Worm (Caenorhabditis elegans): ENCODE results near the gene srv-25.
A peak's percentile ranks its signal among the peaks of the same experiment; 100 is the strongest.

Gene srv-25

DNA sequence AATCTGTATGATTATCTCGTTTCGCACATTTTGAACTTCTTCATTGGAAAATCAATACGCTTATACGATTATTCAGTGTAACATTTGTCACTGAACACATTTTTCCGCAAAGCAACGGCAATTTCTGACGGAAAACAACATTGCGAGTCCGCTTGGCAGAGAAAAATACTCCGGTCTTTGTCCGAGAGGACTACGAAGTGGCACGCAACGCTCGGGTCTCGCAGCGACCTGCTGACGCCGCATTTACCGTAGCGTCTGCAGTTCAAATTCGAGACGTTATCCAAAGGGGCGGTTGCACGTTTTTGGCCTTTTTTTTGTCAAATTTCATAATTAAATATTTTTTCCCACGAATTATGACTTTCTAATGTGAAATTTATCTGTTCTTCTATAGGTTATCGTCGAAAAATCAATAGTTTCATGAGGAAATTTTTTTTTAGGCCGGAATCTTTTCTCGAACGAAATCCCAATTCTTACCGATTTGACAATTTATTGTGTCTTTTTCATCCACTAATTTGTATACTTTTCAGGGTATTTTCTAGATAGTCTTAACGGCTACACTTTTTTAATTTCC, 20.2 kb upstream of the srv-25 start, which contains the start of gene sqd-1 (continued):
- peak; percentile 31 for TF ChIP-seq ztf-16 (tag; optimal IDR thresholded peaks at IDR 0.05)
- TF ChIP-seq pag-3 (tag; optimal IDR thresholded peaks at IDR 0.05; ENCODE audit: borderline replicate concordance), result no peak
- no peak for TF ChIP-seq pha-4 (tag; optimal IDR thresholded peaks at IDR 0.05)
- no peak for TF ChIP-seq lim-6 (tag; optimal IDR thresholded peaks at IDR 0.05)
- TF ChIP-seq unc-42 (tag; optimal IDR thresholded peaks at IDR 0.05), result peak; percentile 81
- TF ChIP-seq C08G9.2 (tag; optimal IDR thresholded peaks at IDR 0.05), result peak; percentile 69
- peak; percentile 54 for TF ChIP-seq elt-2 (tag; optimal IDR thresholded peaks at IDR 0.05)
- peak; percentile 81 for TF ChIP-seq rnt-1 (tag; optimal IDR thresholded peaks at IDR 0.05)
- TF ChIP-seq gmeb-2 (tag; optimal IDR thresholded peaks at IDR 0.05), result peak; percentile 44
- no peak for TF ChIP-seq eyg-1 (tag; optimal IDR thresholded peaks at IDR 0.05)
- peak; percentile 55 for TF ChIP-seq ceh-2 (tag; optimal IDR thresholded peaks at IDR 0.05)
- TF ChIP-seq hlh-30 (tag; optimal IDR thresholded peaks at IDR 0.05; ENCODE audit: insufficient read depth), result peak; percentile 60
- peak; percentile 34 for TF ChIP-seq unc-55 (GFP tag; optimal IDR thresholded peaks at IDR 0.05)
- no peak for TF ChIP-seq zip-5 (tag; optimal IDR thresholded peaks at IDR 0.05)
- TF ChIP-seq K09A11.1 (tag; optimal IDR thresholded peaks at IDR 0.05; ENCODE audit: insufficient read depth), result peak; percentile 27
- peak; percentile 44 for TF ChIP-seq F13H6.1 (tag; optimal IDR thresholded peaks at IDR 0.05)
- TF ChIP-seq sdc-2 (tag; optimal IDR thresholded peaks at IDR 0.05), result peak; percentile 0
- TF ChIP-seq odd-2 (tag; optimal IDR thresholded peaks at IDR 0.05), result no peak
- peak; percentile 57 for TF ChIP-seq pax-1 (tag; optimal IDR thresholded peaks at IDR 0.05)
- TF ChIP-seq ceh-31 (tag; optimal IDR thresholded peaks at IDR 0.05), result peak; percentile 90
- TF ChIP-seq ceh-34 (tag; optimal IDR thresholded peaks at IDR 0.05), result peak; percentile 71
- TF ChIP-seq ceh-45 (GFP tag; IDR thresholded peaks at IDR 0.05), result no peak
- peak; percentile 46 for TF ChIP-seq ceh-19 (GFP tag; optimal IDR thresholded peaks at IDR 0.05)
- TF ChIP-seq C38D4.7 (GFP tag; optimal IDR thresholded peaks at IDR 0.05), result no peak
- TF ChIP-seq K02D7.2 (tag; optimal IDR thresholded peaks at IDR 0.05), result no peak
- TF ChIP-seq syd-9 (tag; optimal IDR thresholded peaks at IDR 0.05), result peak; percentile 24
- TF ChIP-seq ceh-30 (tag; optimal IDR thresholded peaks at IDR 0.05), result peak; percentile 16
- peak; percentile 39 for TF ChIP-seq sox-4 (tag; optimal IDR thresholded peaks at IDR 0.05)
- no peak for TF ChIP-seq ceh-14 (tag; optimal IDR thresholded peaks at IDR 0.05)
- peak; percentile 83 for TF ChIP-seq tbx-2 (tag; optimal IDR thresholded peaks at IDR 0.05)

DNA sequence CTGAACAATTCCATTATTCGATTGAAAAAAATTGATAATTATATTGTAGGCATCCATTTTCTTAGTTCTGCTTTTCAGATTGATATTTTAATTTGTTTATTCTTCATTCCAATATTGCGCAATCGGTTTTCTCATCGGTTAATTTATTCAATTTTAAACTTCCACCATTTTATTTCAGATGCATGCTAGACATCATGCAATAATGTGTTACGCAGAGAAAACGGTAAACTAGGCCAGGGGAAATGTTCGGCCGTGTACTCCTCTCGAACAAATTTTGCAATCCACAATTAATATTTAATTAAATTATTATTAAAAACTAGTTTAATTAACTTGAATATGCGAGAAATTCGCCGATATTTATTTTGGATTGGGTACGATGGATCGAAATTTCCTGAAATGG, 18.1 kb upstream of the srv-25 start, which contains the start of gene Y73B6BL.29:
Gene Y73B6BL.29 (plus strand): TSS at position 263 of the 400 bp plus-strand sequence.
- TF ChIP-seq nhr-232 (tag; optimal IDR thresholded peaks at IDR 0.05) (no peak), che-1 (tag; optimal IDR thresholded peaks at IDR 0.05) (no peak), lim-6 (tag; optimal IDR thresholded peaks at IDR 0.05) (peak; percentile 32), unc-86 (tag; optimal IDR thresholded peaks at IDR 0.05) (peak; percentile 12), hlh-6 (tag; optimal IDR thresholded peaks at IDR 0.05) (no peak), F13H6.1 (tag; optimal IDR thresholded peaks at IDR 0.05) (peak; percentile 46), hlh-8 (tag; optimal IDR thresholded peaks at IDR 0.05) (peak; percentile 86), ceh-6 (GFP tag; optimal IDR thresholded peaks at IDR 0.05) (no peak), mec-3 (tag; optimal IDR thresholded peaks at IDR 0.05; ENCODE audit: borderline replicate concordance) (peak; percentile 73), gmeb-2 (tag; optimal IDR thresholded peaks at IDR 0.05) (peak; percentile 18), ama-1 (optimal IDR thresholded peaks at IDR 0.05) (no peak), fkh-10 (GFP tag; optimal IDR thresholded peaks at IDR 0.05) (no peak), C38D4.7 (GFP tag; optimal IDR thresholded peaks at IDR 0.05) (no peak), ceh-22 (tag; optimal IDR thresholded peaks at IDR 0.05) (no peak), ceh-24 (tag; optimal IDR thresholded peaks at IDR 0.05) (no peak), syd-9 (tag; optimal IDR thresholded peaks at IDR 0.05) (no peak), ceh-18 (tag; optimal IDR thresholded peaks at IDR 0.05) (peak; percentile 27), elt-4 (tag; optimal IDR thresholded peaks at IDR 0.05) (no peak), ahr-1 (tag; optimal IDR thresholded peaks at IDR 0.05) (no peak), ceh-48 (tag; optimal IDR thresholded peaks at IDR 0.05) (no peak), sox-4 (tag; optimal IDR thresholded peaks at IDR 0.05) (no peak), ceh-19 (GFP tag; optimal IDR thresholded peaks at IDR 0.05) (peak; percentile 56), madf-2 (tag; optimal IDR thresholded peaks at IDR 0.05) (no peak), ceh-9 (tag; optimal IDR thresholded peaks at IDR 0.05) (no peak), pat-9 (tag; optimal IDR thresholded peaks at IDR 0.05) (no peak), pha-4 (tag; optimal IDR thresholded peaks at IDR 0.05) (no peak), hlh-15 (tag; optimal IDR thresholded peaks at IDR 0.05) (no peak), Y22D7AL.16 (tag; optimal IDR thresholded peaks at IDR 0.05) (no peak), ceh-34 (tag; optimal IDR thresholded peaks at IDR 0.05) (peak; percentile 13), odd-2 (tag; optimal IDR thresholded peaks at IDR 0.05) (no peak), K02D7.2 (tag; optimal IDR thresholded peaks at IDR 0.05) (no peak), dve-1 (tag; optimal IDR thresholded peaks at IDR 0.05) (no peak)
